Worm (Caenorhabditis elegans): ENCODE results near the gene ZK637.4.

DNA sequence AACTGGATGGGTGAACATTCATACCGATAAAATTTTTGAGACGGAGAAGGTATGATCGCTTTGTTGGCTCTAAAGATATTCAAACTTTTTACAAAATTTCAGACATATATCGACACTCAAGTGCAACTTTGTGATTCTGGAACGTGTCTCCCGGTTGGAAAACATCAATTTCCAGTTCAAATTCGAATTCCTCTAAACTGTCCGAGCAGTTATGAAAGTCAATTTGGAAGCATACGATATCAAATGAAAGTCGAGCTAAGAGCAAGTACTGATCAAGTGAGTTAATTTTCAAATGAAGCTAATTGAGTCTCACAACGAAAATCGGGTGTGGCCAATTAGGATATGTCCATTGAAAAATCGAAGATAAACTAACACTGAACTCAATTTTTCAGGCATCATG, 40.8 kb downstream of the ZK637.4 start:
- TF ChIP-seq lsy-2 (tag; optimal IDR thresholded peaks at IDR 0.05) (no peak), mab-5 (tag; optimal IDR thresholded peaks at IDR 0.05) (no peak), ceh-82 (tag; optimal IDR thresholded peaks at IDR 0.05) (no peak), fos-1 (tag; optimal IDR thresholded peaks at IDR 0.05) (no peak), lin-11 (tag; optimal IDR thresholded peaks at IDR 0.05) (no peak), unc-62 (GFP tag; optimal IDR thresholded peaks at IDR 0.05) (no peak), snpc-4 (tag; optimal IDR thresholded peaks at IDR 0.05) (no peak), dmd-4 (tag; optimal IDR thresholded peaks at IDR 0.05) (no peak), ama-1 (optimal IDR thresholded peaks at IDR 0.05) (no peak), nhr-21 (tag; optimal IDR thresholded peaks at IDR 0.05) (no peak), ZK546.5 (tag; optimal IDR thresholded peaks at IDR 0.05) (no peak)
